Worm (Caenorhabditis elegans) whole organism, young adult: ENCODE results near the gene fbxb-75.

Experiments used
- B0035.1 ChIP-seq: sonication (generic microtip); optimal IDR thresholded peaks from 2 replicates; lab custom pipeline; 2016; ENCODE audit warnings: missing genetic modification characterization, mild to moderate bottlenecking, missing compliant biosample characterization, missing genotype, missing genetic modification reagents
- C06A6.2 ChIP-seq: fragments of 200-800 bp; sonication (Bioruptor generic); conservative IDR thresholded peaks from 2 replicates; pipeline ENCODE4 v1.3.6; 2022; ENCODE audit warnings: missing genetic modification characterization, missing compliant biosample characterization
- C17E4.6 ChIP-seq: fragments of 200-800 bp; sonication (Bioruptor generic); IDR thresholded peaks from 2 replicates; pipeline ENCODE4 v1.3.6; 2022; ENCODE audit warnings: missing genetic modification reagents, missing genetic modification characterization, missing compliant biosample characterization
- D2030.7 ChIP-seq: fragments of 200-800 bp; sonication (Bioruptor generic); IDR thresholded peaks from 2 replicates; pipeline ENCODE4 v1.3.6; 2022; ENCODE audit warnings: missing genetic modification reagents, missing genetic modification characterization, missing compliant biosample characterization
- F10E7.11 ChIP-seq: sonication (generic microtip); optimal IDR thresholded peaks from 2 replicates; lab custom pipeline; 2017; ENCODE audit warnings: mild to moderate bottlenecking, missing genetic modification characterization, moderate library complexity, missing compliant biosample characterization
- F22D6.2 ChIP-seq: sonication (generic microtip); optimal IDR thresholded peaks from 2 replicates; lab custom pipeline; 2016; ENCODE audit warnings: mild to moderate bottlenecking, missing genetic modification characterization, missing compliant biosample characterization
- F39B2.1 ChIP-seq: fragments of 200-800 bp; sonication (Bioruptor generic); IDR thresholded peaks from 2 replicates; pipeline ENCODE4 v1.3.6; 2022; ENCODE audit warnings: missing genetic modification reagents, missing genetic modification characterization, missing compliant biosample characterization
- F49E8.2 ChIP-seq: sonication (generic microtip); optimal IDR thresholded peaks from 3 replicates; lab custom pipeline; 2017; ENCODE audit warnings: missing genetic modification characterization, mild to moderate bottlenecking, missing compliant biosample characterization, antibody characterized with exemption, moderate library complexity; ENCODE audit not compliant: insufficient read depth
- F55B11.4 ChIP-seq: sonication (generic microtip); optimal IDR thresholded peaks from 2 replicates; lab custom pipeline; 2016; ENCODE audit warnings: missing compliant biosample characterization, missing genetic modification characterization, borderline replicate concordance; ENCODE audit not compliant: insufficient read depth
- F57A8.1 ChIP-seq: fragments of 200-800 bp; sonication (Bioruptor generic); optimal IDR thresholded peaks from 2 replicates; lab custom pipeline; 2018; ENCODE audit warnings: mild to moderate bottlenecking, missing genetic modification characterization, moderate library complexity, missing compliant biosample characterization
- T07F8.4 ChIP-seq: sonication (generic microtip); optimal IDR thresholded peaks from 2 replicates; lab custom pipeline; 2016; ENCODE audit warnings: mild to moderate bottlenecking, missing genetic modification characterization, moderate library complexity, missing compliant biosample characterization
- T26A5.8 ChIP-seq: sonication (generic microtip); optimal IDR thresholded peaks from 2 replicates; lab custom pipeline; 2016; ENCODE audit warnings: missing genetic modification characterization, missing compliant biosample characterization
- Y95B8A.8 ChIP-seq: fragments of 200-800 bp; sonication (Bioruptor generic); IDR thresholded peaks from 2 replicates; pipeline ENCODE4 v1.3.6; 2022; ENCODE audit warnings: missing genetic modification reagents, missing genetic modification characterization, missing compliant biosample characterization
- attf-5 ChIP-seq: fragments of 200-800 bp; sonication (Bioruptor generic); optimal IDR thresholded peaks from 2 replicates; lab custom pipeline; 2018; ENCODE audit warnings: mild to moderate bottlenecking, missing genetic modification characterization, missing compliant biosample characterization
- bed-2 ChIP-seq: fragments of 200-800 bp; sonication (Bioruptor generic); IDR thresholded peaks from 2 replicates; pipeline ENCODE4 v1.3.6; 2022; ENCODE audit warnings: missing genetic modification reagents, missing genetic modification characterization, missing compliant biosample characterization
- cebp-1 ChIP-seq, 2 experiments: fragments of 200-800 bp in 1 of 2; sonication (Bioruptor generic) in 1 of 2; sonication (generic microtip) in 1 of 2; IDR thresholded peaks in 1 of 2; optimal IDR thresholded peaks in 1 of 2; 2 replicates each; pipeline versions ENCODE4 v1.3.6 to Lab custom; 2017 to 2022; ENCODE audit warnings: missing compliant biosample characterization in 2 of 2, missing genetic modification characterization in 2 of 2, mild to moderate bottlenecking in 1 of 2, missing genetic modification reagents in 1 of 2, moderate library complexity in 1 of 2
- ceh-27 ChIP-seq: fragments of 200-800 bp; sonication (Bioruptor generic); optimal IDR thresholded peaks from 2 replicates; lab custom pipeline; 2018; ENCODE audit warnings: mild to moderate bottlenecking, missing genetic modification characterization, moderate library complexity, missing compliant biosample characterization
- ceh-40 ChIP-seq: fragments of 200-800 bp; sonication (Bioruptor generic); IDR thresholded peaks from 2 replicates; pipeline ENCODE4 v1.3.6; 2022; ENCODE audit warnings: missing genetic modification characterization, missing compliant biosample characterization
- chd-7 ChIP-seq: sonication (generic microtip); optimal IDR thresholded peaks from 2 replicates; lab custom pipeline; 2016; ENCODE audit warnings: mild to moderate bottlenecking, missing genetic modification characterization, moderate library complexity, missing compliant biosample characterization
- dox-1 ChIP-seq: fragments of 200-800 bp; sonication (Bioruptor generic); IDR thresholded peaks from 2 replicates; pipeline ENCODE4 v1.3.6; 2022; ENCODE audit warnings: missing genetic modification reagents, missing genetic modification characterization, missing compliant biosample characterization
- efl-1 ChIP-seq: fragments of 150-350 bp; optimal IDR thresholded peaks from 2 replicates; lab custom pipeline; 2014; ENCODE audit warnings: missing biosample characterization, missing genetic modification reagents, missing genetic modification characterization
- fkh-3 ChIP-seq: sonication (generic microtip); optimal IDR thresholded peaks from 2 replicates; lab custom pipeline; 2016; ENCODE audit warnings: mild to moderate bottlenecking, missing genetic modification characterization, missing compliant biosample characterization
- hmg-1.2 ChIP-seq: fragments of 200-800 bp; sonication (Bioruptor generic); IDR thresholded peaks from 2 replicates; pipeline ENCODE4 v1.3.6; 2022; ENCODE audit warnings: missing genetic modification reagents, missing genetic modification characterization, missing compliant biosample characterization
- hmg-20 ChIP-seq: fragments of 200-800 bp; sonication (Bioruptor generic); IDR thresholded peaks from 2 replicates; pipeline ENCODE4 v1.3.6; 2022; ENCODE audit warnings: missing genetic modification reagents, missing genetic modification characterization, missing compliant biosample characterization
- let-607 ChIP-seq, 2 experiments: fragments of 200-800 bp in 1 of 2; sonication (Bioruptor generic) in 1 of 2; sonication (generic microtip) in 1 of 2; optimal IDR thresholded peaks; 2 replicates each; lab custom pipeline; 2016 to 2018; ENCODE audit warnings: mild to moderate bottlenecking in 2 of 2, missing compliant biosample characterization in 2 of 2, missing genetic modification characterization in 2 of 2, moderate library complexity in 2 of 2, missing genotype in 1 of 2
- lir-1 ChIP-seq: fragments of 200-800 bp; sonication (Bioruptor generic); conservative IDR thresholded peaks from 2 replicates; pipeline ENCODE4 v1.3.6; 2022; ENCODE audit warnings: missing genetic modification reagents, missing genetic modification characterization, missing compliant biosample characterization
- lsl-1 ChIP-seq: fragments of 200-800 bp; sonication (Bioruptor generic); optimal IDR thresholded peaks from 2 replicates; lab custom pipeline; 2018; ENCODE audit warnings: mild to moderate bottlenecking, missing genetic modification characterization, moderate library complexity, missing compliant biosample characterization
- lsy-27 ChIP-seq: sonication (generic microtip); optimal IDR thresholded peaks from 2 replicates; lab custom pipeline; 2017; ENCODE audit warnings: missing genetic modification characterization, mild to moderate bottlenecking, missing compliant biosample characterization, antibody characterized with exemption, missing genotype, borderline replicate concordance; ENCODE audit not compliant: insufficient read depth
- madf-10 ChIP-seq: sonication (generic microtip); optimal IDR thresholded peaks from 2 replicates; lab custom pipeline; 2016; ENCODE audit warnings: mild to moderate bottlenecking, missing genetic modification characterization, missing compliant biosample characterization
- madf-3 ChIP-seq: fragments of 200-800 bp; sonication (Bioruptor generic); IDR thresholded peaks from 2 replicates; pipeline ENCODE4 v1.3.6; 2022; ENCODE audit warnings: missing genetic modification reagents, missing genetic modification characterization, missing compliant biosample characterization
- madf-8 ChIP-seq: fragments of 200-800 bp; sonication (Bioruptor generic); conservative IDR thresholded peaks from 2 replicates; pipeline ENCODE4 v1.3.6; 2022; ENCODE audit warnings: missing genetic modification reagents, missing genetic modification characterization, missing compliant biosample characterization
- mxl-1 ChIP-seq: sonication (generic microtip); optimal IDR thresholded peaks from 2 replicates; lab custom pipeline; 2016; ENCODE audit warnings: missing genetic modification characterization, missing compliant biosample characterization
- nfya-1 ChIP-seq: sonication (generic microtip); optimal IDR thresholded peaks from 2 replicates; lab custom pipeline; 2017; ENCODE audit warnings: antibody characterized with exemption, missing compliant biosample characterization, missing genetic modification characterization, borderline replicate concordance; ENCODE audit not compliant: insufficient read depth
- nfya-2 ChIP-seq: fragments of 200-800 bp; sonication (Bioruptor generic); IDR thresholded peaks from 2 replicates; pipeline ENCODE4 v1.3.6; 2022; ENCODE audit warnings: missing genetic modification reagents, missing genetic modification characterization, missing compliant biosample characterization
- nhr-179 ChIP-seq: sonication (generic microtip); optimal IDR thresholded peaks from 2 replicates; lab custom pipeline; 2016; ENCODE audit warnings: mild to moderate bottlenecking, missing genetic modification characterization, missing compliant biosample characterization
- nhr-80 ChIP-seq: sonication (generic microtip); optimal IDR thresholded peaks from 2 replicates; lab custom pipeline; 2016; ENCODE audit warnings: missing genetic modification characterization, missing compliant biosample characterization
- nhr-90 ChIP-seq: sonication (generic microtip); optimal IDR thresholded peaks from 2 replicates; lab custom pipeline; 2016; ENCODE audit warnings: missing genotype, mild to moderate bottlenecking, missing genetic modification characterization, missing compliant biosample characterization
- rcor-1 ChIP-seq: fragments of 200-800 bp; sonication (Bioruptor generic); IDR thresholded peaks from 2 replicates; pipeline ENCODE4 v1.3.6; 2022; ENCODE audit warnings: missing genetic modification reagents, missing genetic modification characterization, missing compliant biosample characterization
- repo-1 ChIP-seq: sonication (generic microtip); optimal IDR thresholded peaks from 2 replicates; lab custom pipeline; 2017; ENCODE audit warnings: mild to moderate bottlenecking, missing genetic modification characterization, missing compliant biosample characterization
- sdz-38 ChIP-seq: sonication (generic microtip); optimal IDR thresholded peaks from 2 replicates; lab custom pipeline; 2016; ENCODE audit warnings: missing genotype, missing genetic modification characterization, missing compliant biosample characterization
- snpc-1.3 ChIP-seq: sonication (generic microtip); optimal IDR thresholded peaks from 2 replicates; lab custom pipeline; 2017; ENCODE audit warnings: missing genetic modification characterization, mild to moderate bottlenecking, missing compliant biosample characterization, antibody characterized with exemption, moderate library complexity, missing genotype, missing genetic modification reagents; ENCODE audit not compliant: insufficient read depth
- snpc-3.4 ChIP-seq: sonication (generic microtip); optimal IDR thresholded peaks from 2 replicates; lab custom pipeline; 2017; ENCODE audit warnings: missing genetic modification characterization, mild to moderate bottlenecking, missing compliant biosample characterization, antibody characterized with exemption, moderate library complexity, missing genotype, missing genetic modification reagents
- sptf-2 ChIP-seq: fragments of 200-800 bp; sonication (Bioruptor generic); optimal IDR thresholded peaks from 2 replicates; lab custom pipeline; 2018; ENCODE audit warnings: mild to moderate bottlenecking, missing genetic modification characterization, missing compliant biosample characterization
- unc-130 ChIP-seq: sonication (generic microtip); optimal IDR thresholded peaks from 2 replicates; lab custom pipeline; 2016; ENCODE audit warnings: missing genetic modification reagents, missing genetic modification characterization, missing compliant biosample characterization
- zim-3 ChIP-seq: sonication (generic microtip); optimal IDR thresholded peaks from 2 replicates; lab custom pipeline; 2017; ENCODE audit warnings: mild to moderate bottlenecking, missing genetic modification characterization, moderate library complexity, missing compliant biosample characterization
- ztf-26 ChIP-seq: sonication (generic microtip); optimal IDR thresholded peaks from 2 replicates; lab custom pipeline; 2017; ENCODE audit warnings: missing genetic modification characterization, missing compliant biosample characterization
- ztf-3 ChIP-seq: fragments of 200-800 bp; sonication (Bioruptor generic); optimal IDR thresholded peaks from 2 replicates; lab custom pipeline; 2018; ENCODE audit warnings: mild to moderate bottlenecking, missing genetic modification characterization, missing compliant biosample characterization
- ztf-6 ChIP-seq: fragments of 200-800 bp; sonication (Bioruptor generic); IDR thresholded peaks from 2 replicates; pipeline ENCODE4 v1.3.6; 2022; ENCODE audit warnings: missing genetic modification reagents, missing genetic modification characterization, missing compliant biosample characterization

Gene fbxb-75

ce11 chrIV:4393488-4393887, 47.5 kb downstream of the fbxb-75 start (continued):
- TF ChIP-seq T07F8.4: no peak
- no peak for TF ChIP-seq F57A8.1 (GFP tag; lab: Kevin White, UChicago)
- no peak for TF ChIP-seq cebp-1 (GFP tag; IDR thresholded peaks at IDR 0.05; lab: Robert Waterston, UW)
- TF ChIP-seq cebp-1 (tag; optimal IDR thresholded peaks at IDR 0.05; lab: Kevin White, UChicago): no peak
- TF ChIP-seq ceh-27 (GFP tag; lab: Kevin White, UChicago): no peak
- no peak for TF ChIP-seq lir-1 (GFP tag; lab: Robert Waterston, UW)
- TF ChIP-seq F55B11.4 (tag; lab: Kevin White, UChicago): no peak
- peak; percentile 37 for TF ChIP-seq snpc-1.3 (tag; lab: Kevin White, UChicago)
- peak; percentile 14 for TF ChIP-seq snpc-3.4 (tag; lab: Kevin White, UChicago)
- no peak for TF ChIP-seq repo-1
- no peak for TF ChIP-seq unc-130 (GFP tag; lab: Kevin White, UChicago)
- TF ChIP-seq F22D6.2 (tag; lab: Kevin White, UChicago): no peak
- no peak for TF ChIP-seq F10E7.11 (tag; lab: Kevin White, UChicago)
- TF ChIP-seq madf-10 (tag; lab: Kevin White, UChicago): no peak
- TF ChIP-seq hmg-20: no peak
- no peak for TF ChIP-seq B0035.1
- TF ChIP-seq nhr-90: no peak
- no peak for TF ChIP-seq sdz-38 (tag; lab: Kevin White, UChicago)
- no peak for TF ChIP-seq efl-1
- TF ChIP-seq madf-8: peak; percentile 69
- no peak for TF ChIP-seq mxl-1 (tag; lab: Kevin White, UChicago)
- TF ChIP-seq F39B2.1 (GFP tag; lab: Robert Waterston, UW): no peak
- peak; percentile 71; the same call in 1 of the 2 replicates for TF ChIP-seq Y95B8A.8 (GFP tag; lab: Robert Waterston, UW)
- TF ChIP-seq ztf-26 (tag; lab: Kevin White, UChicago): no peak
- peak; percentile 75 for TF ChIP-seq D2030.7
- no peak for TF ChIP-seq chd-7
- no peak for TF ChIP-seq fkh-3 (tag; lab: Kevin White, UChicago)
- peak; percentile 54 for TF ChIP-seq F49E8.2 (tag; lab: Kevin White, UChicago)
- no peak for TF ChIP-seq C06A6.2 (GFP tag; lab: Robert Waterston, UW)
- no peak for TF ChIP-seq nhr-179 (tag; lab: Kevin White, UChicago)
- TF ChIP-seq let-607 (tag; optimal IDR thresholded peaks at IDR 0.05; lab: Kevin White, UChicago): no peak
- TF ChIP-seq nfya-1: no peak
- no peak for TF ChIP-seq T26A5.8
- TF ChIP-seq nfya-2 (GFP tag; lab: Robert Waterston, UW): no peak
- no peak for TF ChIP-seq zim-3 (tag; lab: Kevin White, UChicago)
- TF ChIP-seq sptf-2: no peak
- no peak for TF ChIP-seq ztf-3 (GFP tag; lab: Kevin White, UChicago)
- no peak for TF ChIP-seq C17E4.6 (GFP tag; lab: Robert Waterston, UW)
- TF ChIP-seq ztf-6 (GFP tag; lab: Robert Waterston, UW): no peak
- TF ChIP-seq rcor-1 (GFP tag; lab: Robert Waterston, UW): no peak
- TF ChIP-seq lsl-1: peak; percentile 95
- no peak for TF ChIP-seq bed-2 (GFP tag; lab: Robert Waterston, UW)
- no peak for TF ChIP-seq ceh-40 (GFP tag; lab: Robert Waterston, UW)
- no peak for TF ChIP-seq lsy-27 (tag; lab: Kevin White, UChicago)
- peak; percentile 41 for TF ChIP-seq hmg-1.2 (GFP tag; lab: Robert Waterston, UW)
- TF ChIP-seq attf-5 (GFP tag; lab: Kevin White, UChicago): no peak
- TF ChIP-seq dox-1 (GFP tag; lab: Robert Waterston, UW): no peak; the same call in 1 of the 2 replicates
- peak; percentile 75; the same call in 1 of the 2 replicates for TF ChIP-seq madf-3 (GFP tag; lab: Robert Waterston, UW)
- no peak for TF ChIP-seq nhr-80 (tag; lab: Kevin White, UChicago)
